Fruit fly (Drosophila melanogaster): ENCODE measurements around the gene Smu1.

Gene Smu1

DNA sequence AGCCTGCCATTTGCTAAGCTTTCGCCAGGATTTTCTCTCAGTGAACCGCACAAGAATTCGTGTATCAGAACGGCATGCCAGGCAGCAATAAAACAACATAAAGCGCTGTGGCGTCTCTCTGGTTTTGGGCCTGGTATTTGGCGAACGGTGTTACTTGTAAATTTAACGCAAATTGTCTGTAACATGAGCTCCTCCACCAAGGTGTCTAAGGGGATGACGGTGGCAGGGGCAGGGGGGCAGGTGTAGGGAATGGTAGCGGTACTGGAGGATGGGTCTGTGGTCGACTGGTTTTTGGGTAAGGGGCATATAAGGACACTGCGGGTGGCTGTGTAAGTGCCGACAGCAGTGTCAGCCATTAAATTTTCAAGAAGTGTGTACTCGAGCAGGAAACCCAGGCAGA, 16.3 kb downstream of the Smu1 start:
- TF ChIP-seq CG8478 (optimal IDR thresholded peaks at IDR 0.05) (no peak), CTCF (optimal IDR thresholded peaks at IDR 0.05) (no peak)

DNA sequence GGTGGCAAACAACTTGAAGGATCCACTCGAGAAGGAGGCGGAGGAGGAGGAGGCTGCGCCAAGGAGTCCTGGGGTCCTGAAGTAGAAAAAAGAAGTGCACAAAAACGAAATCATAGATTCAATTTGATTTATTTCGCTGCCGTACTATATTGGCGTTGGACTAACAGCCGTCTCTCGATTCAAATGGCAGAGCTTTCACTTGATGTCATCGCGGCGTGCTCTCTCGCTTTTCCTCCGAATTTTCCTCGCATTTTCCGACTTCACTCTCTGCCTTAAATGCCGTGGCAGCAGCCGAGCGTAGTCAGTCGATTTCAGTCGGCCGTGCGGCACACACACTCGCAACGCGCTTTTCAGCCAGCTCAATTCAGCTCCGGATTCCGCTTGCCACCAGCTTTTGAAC, 31.2 kb downstream of the Smu1 start, which contains the start of gene CG43732:
Gene CG43732 (plus strand): TSS at position 301 of the 400 bp plus-strand sequence.
- TF ChIP-seq CG8478 (optimal IDR thresholded peaks at IDR 0.05) (no peak), CTCF (optimal IDR thresholded peaks at IDR 0.05) (no peak)

DNA sequence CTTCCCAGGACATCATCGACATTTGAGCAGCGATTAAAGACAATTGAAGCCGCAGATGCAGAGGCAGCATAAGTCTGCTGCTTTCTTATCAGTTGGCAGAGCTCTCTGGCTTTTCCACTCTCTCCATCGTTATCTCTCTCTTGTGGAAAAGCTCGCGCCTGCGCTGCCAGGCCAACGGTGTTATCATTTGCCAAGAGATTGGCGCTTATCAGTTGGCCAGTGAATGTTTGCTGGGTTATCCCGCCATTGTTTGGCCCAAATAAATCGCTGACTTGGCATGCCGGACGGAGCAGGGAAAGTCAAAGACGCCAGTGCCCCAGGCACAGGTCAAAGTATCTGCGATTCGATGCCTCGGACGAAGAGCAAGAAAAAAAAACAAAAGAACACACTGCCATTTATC, 32.0 kb downstream of the Smu1 start:
- TF ChIP-seq CTCF (optimal IDR thresholded peaks at IDR 0.05) (no peak), CG8478 (optimal IDR thresholded peaks at IDR 0.05) (no peak)

DNA sequence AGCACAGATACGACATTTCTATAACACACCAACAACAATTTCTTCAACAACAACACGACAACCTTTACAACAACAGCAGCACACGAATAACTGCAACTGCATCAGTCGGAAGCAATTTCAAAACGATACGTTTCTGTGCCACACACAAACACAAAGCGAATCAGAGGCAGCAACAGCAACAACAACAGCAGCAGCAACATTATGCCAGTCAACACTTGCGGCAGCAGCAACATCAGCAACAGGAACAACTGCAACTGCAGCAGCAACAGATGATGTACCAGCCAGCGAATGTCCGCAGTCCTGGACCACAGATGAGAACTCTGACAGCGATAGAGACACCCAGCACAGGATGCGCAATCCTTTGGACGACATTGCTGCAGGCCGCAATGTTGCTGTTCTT, 33.8 kb downstream of the Smu1 start:
- TF ChIP-seq CTCF (optimal IDR thresholded peaks at IDR 0.05) = no peak
- no peak for TF ChIP-seq CG8478 (optimal IDR thresholded peaks at IDR 0.05)

DNA sequence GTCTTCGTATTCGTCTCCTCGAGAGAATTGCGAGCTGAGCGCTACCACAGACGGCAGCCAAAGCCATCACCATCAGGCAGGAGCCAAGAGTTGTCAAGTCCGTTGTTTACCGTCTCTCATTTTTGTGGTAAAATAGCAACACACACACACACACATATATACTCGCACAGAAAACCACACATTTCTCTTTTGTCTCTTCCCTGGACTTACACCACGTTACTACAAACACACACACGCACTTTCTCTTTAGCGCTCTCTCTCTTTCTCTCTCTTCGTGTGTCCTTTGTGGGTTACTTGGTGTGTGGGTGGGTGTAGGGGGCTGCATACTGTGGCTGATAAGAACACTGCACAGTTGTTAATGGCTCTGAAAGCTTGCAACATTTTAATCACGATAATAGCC, 49.4 kb downstream of the Smu1 start:
- TF ChIP-seq CG8478 (optimal IDR thresholded peaks at IDR 0.05) = no peak
- no peak for TF ChIP-seq CTCF (optimal IDR thresholded peaks at IDR 0.05)

Data from S2 (cell line).